Fruit fly (Drosophila melanogaster): ENCODE measurements around the gene CG9784.

dm6 chrX:16647092-16647632 is 48.1 kb upstream of the CG9784 start:
- TF ChIP-seq nau (GFP tag; optimal IDR thresholded peaks at IDR 0.05) (no peak), YL-1 (GFP tag; optimal IDR thresholded peaks at IDR 0.05) (no peak), Xrp1 (GFP tag; IDR thresholded peaks at IDR 0.05) (no peak), CG12236 (GFP tag; optimal IDR thresholded peaks at IDR 0.05) (no peak), Dad (GFP tag; optimal IDR thresholded peaks at IDR 0.05) (no peak), Dfd (GFP tag; optimal IDR thresholded peaks at IDR 0.05) (no peak), CG16779 (GFP tag; IDR thresholded peaks at IDR 0.05) (no peak), nom (GFP tag; optimal IDR thresholded peaks at IDR 0.05) (no peak), CG3847 (GFP tag; IDR thresholded peaks at IDR 0.05) (no peak), CG2199 (GFP tag; IDR thresholded peaks at IDR 0.05) (no peak), CG6854 (GFP tag; optimal IDR thresholded peaks at IDR 0.05) (no peak), Neu2 (GFP tag; optimal IDR thresholded peaks at IDR 0.05; ENCODE audit: borderline replicate concordance) (no peak), CG18764 (GFP tag; optimal IDR thresholded peaks at IDR 0.05) (no peak)
